Worm (Caenorhabditis elegans) whole organism, L4 larva: ENCODE results near the gene dkc-1.

Source experiments
- F37D6.2 ChIP-seq: sonication (generic microtip); optimal IDR thresholded peaks from 2 replicates; lab custom pipeline; 2016; ENCODE audit warnings: mild to moderate bottlenecking, missing genetic modification characterization, missing compliant biosample characterization
- F49E8.2 ChIP-seq: sonication (generic microtip); optimal IDR thresholded peaks from 2 replicates; lab custom pipeline; 2016; ENCODE audit warnings: missing compliant biosample characterization, mild to moderate bottlenecking, missing genetic modification characterization, borderline replicate concordance
- T26A8.4 ChIP-seq: fragments of 200-800 bp; sonication (Bioruptor generic); IDR thresholded peaks from 2 replicates; pipeline ENCODE4 v1.3.6; 2022; ENCODE audit warnings: missing genetic modification characterization, missing compliant biosample characterization
- Y105C5A.15 ChIP-seq: fragments of 200-800 bp; sonication (Bioruptor generic); IDR thresholded peaks from 2 replicates; pipeline ENCODE4 v1.3.6; 2022; ENCODE audit warnings: missing genetic modification characterization, missing compliant biosample characterization
- Y48G9A.11 ChIP-seq: fragments of 200-800 bp; sonication (Bioruptor generic); IDR thresholded peaks from 2 replicates; pipeline ENCODE4 v1.3.6; 2022; ENCODE audit warnings: missing genetic modification reagents, missing genetic modification characterization, missing compliant biosample characterization
- aly-2 ChIP-seq: sonication (generic microtip); optimal IDR thresholded peaks from 2 replicates; lab custom pipeline; 2018; ENCODE audit warnings: missing biosample characterization, missing genetic modification characterization
- arid-1 ChIP-seq: fragments of 200-800 bp; sonication (Bioruptor generic); conservative IDR thresholded peaks from 2 replicates; pipeline ENCODE4 v1.3.6; 2022; ENCODE audit warnings: missing genetic modification reagents, missing genetic modification characterization, missing compliant biosample characterization
- attf-4 ChIP-seq: sonication (generic microtip); optimal IDR thresholded peaks from 3 replicates; lab custom pipeline; 2017; ENCODE audit warnings: missing biosample characterization, missing genetic modification characterization
- ceh-20 ChIP-seq: fragments of 200-800 bp; sonication (Bioruptor generic); IDR thresholded peaks from 2 replicates; pipeline ENCODE4 v1.3.6; 2022; ENCODE audit warnings: missing genetic modification reagents, missing genetic modification characterization, missing compliant biosample characterization
- ceh-28 ChIP-seq: fragments of 150-350 bp; optimal IDR thresholded peaks from 2 replicates; lab custom pipeline; 2014; ENCODE audit warnings: missing biosample characterization, missing genetic modification reagents, missing genetic modification characterization
- cey-2 ChIP-seq: sonication (generic microtip); optimal IDR thresholded peaks from 3 replicates; lab custom pipeline; 2017; ENCODE audit warnings: missing genetic modification characterization, mild to moderate bottlenecking, missing compliant biosample characterization, antibody characterized with exemption, borderline replicate concordance; ENCODE audit not compliant: insufficient read depth
- ctbp-1 ChIP-seq: fragments of 200-800 bp; sonication (Bioruptor generic); IDR thresholded peaks from 2 replicates; pipeline ENCODE4 v1.3.6; 2022; ENCODE audit warnings: missing genetic modification reagents, missing genetic modification characterization, missing compliant biosample characterization
- daf-12 ChIP-seq: fragments of 150-350 bp; optimal IDR thresholded peaks from 2 replicates; lab custom pipeline; 2014; ENCODE audit warnings: missing biosample characterization, missing genetic modification reagents, missing genetic modification characterization
- daf-16 ChIP-seq, 3 experiments: sonication (generic microtip); optimal IDR thresholded peaks; 2 replicates each; lab custom pipeline; 2016 to 2017; ENCODE audit warnings: missing genetic modification characterization in 3 of 3, missing genetic modification reagents in 3 of 3, mild to moderate bottlenecking in 2 of 3, missing compliant biosample characterization in 2 of 3, missing biosample characterization in 1 of 3, moderate library complexity in 1 of 3
- daf-19 ChIP-seq: fragments of 200-800 bp; sonication (Bioruptor generic); conservative IDR thresholded peaks from 2 replicates; pipeline ENCODE4 v1.3.6; 2022; ENCODE audit warnings: missing genetic modification characterization, missing compliant biosample characterization
- dmd-9 ChIP-seq: fragments of 200-800 bp; sonication (Bioruptor generic); IDR thresholded peaks from 2 replicates; pipeline ENCODE4 v1.3.6; 2022; ENCODE audit warnings: missing genetic modification reagents, missing genetic modification characterization, missing compliant biosample characterization
- dve-1 ChIP-seq: sonication (generic microtip); optimal IDR thresholded peaks from 2 replicates; lab custom pipeline; 2017; ENCODE audit warnings: antibody characterized with exemption, mild to moderate bottlenecking, missing genetic modification characterization, missing compliant biosample characterization; ENCODE audit not compliant: insufficient read depth
- egl-27 ChIP-seq: sonication (generic microtip); optimal IDR thresholded peaks from 3 replicates; lab custom pipeline; 2017; ENCODE audit warnings: missing biosample characterization, missing genetic modification reagents, missing genetic modification characterization
- egl-43 ChIP-seq: fragments of 200-800 bp; sonication (Bioruptor generic); IDR thresholded peaks from 2 replicates; pipeline ENCODE4 v1.3.6; 2022; ENCODE audit warnings: missing genetic modification reagents, missing genetic modification characterization, missing compliant biosample characterization
- fkh-10 ChIP-seq: fragments of 150-350 bp; optimal IDR thresholded peaks from 2 replicates; lab custom pipeline; 2014; ENCODE audit warnings: missing biosample characterization, missing genetic modification reagents, missing genetic modification characterization
- hif-1 ChIP-seq, 2 experiments: sonication (generic microtip); optimal IDR thresholded peaks; 2 replicates each; lab custom pipeline; 2016 to 2017; ENCODE audit warnings: missing compliant biosample characterization in 2 of 2, missing genetic modification characterization in 2 of 2, missing genetic modification reagents in 2 of 2, missing genotype in 2 of 2, mild to moderate bottlenecking in 1 of 2
- jun-1 ChIP-seq: fragments of 150-350 bp; optimal IDR thresholded peaks from 2 replicates; lab custom pipeline; 2014; ENCODE audit warnings: missing biosample characterization, missing genetic modification reagents, missing genetic modification characterization
- lin-1 ChIP-seq: fragments of 200-800 bp; sonication (Bioruptor generic); IDR thresholded peaks from 2 replicates; pipeline ENCODE4 v1.3.6; 2022; ENCODE audit warnings: missing genetic modification reagents, missing genetic modification characterization, missing compliant biosample characterization
- lin-13 ChIP-seq: fragments of 150-350 bp; optimal IDR thresholded peaks from 2 replicates; lab custom pipeline; 2014; ENCODE audit warnings: missing biosample characterization, missing genetic modification reagents, missing genetic modification characterization
- lin-15B ChIP-seq: fragments of 150-350 bp; sonication (generic microtip); optimal IDR thresholded peaks from 3 replicates; lab custom pipeline; 2014; ENCODE audit warnings: missing biosample characterization, missing genetic modification characterization
- lin-39 ChIP-seq: fragments of 150-350 bp; optimal IDR thresholded peaks from 2 replicates; lab custom pipeline; 2014; ENCODE audit warnings: missing biosample characterization, missing genetic modification reagents, missing genetic modification characterization
- mdl-1 ChIP-seq, 2 experiments: fragments of 150-350 bp in 1 of 2; sonication (generic microtip) in 1 of 2; optimal IDR thresholded peaks; 2 replicates each; lab custom pipeline; 2014 to 2017; ENCODE audit warnings: missing biosample characterization in 2 of 2, missing genetic modification characterization in 2 of 2
- mxl-2 ChIP-seq: fragments of 200-800 bp; sonication (Bioruptor generic); conservative IDR thresholded peaks from 2 replicates; pipeline ENCODE4 v1.3.6; 2022; ENCODE audit warnings: missing genetic modification reagents, missing genetic modification characterization, missing compliant biosample characterization
- nhr-102 ChIP-seq: sonication (generic microtip); optimal IDR thresholded peaks from 2 replicates; lab custom pipeline; 2016; ENCODE audit warnings: mild to moderate bottlenecking, missing genetic modification characterization, moderate library complexity, missing compliant biosample characterization
- nhr-11 ChIP-seq: fragments of 150-350 bp; optimal IDR thresholded peaks from 2 replicates; lab custom pipeline; 2014; ENCODE audit warnings: missing biosample characterization, missing genetic modification characterization
- nhr-25 ChIP-seq: sonication (generic microtip); optimal IDR thresholded peaks from 2 replicates; lab custom pipeline; 2017; ENCODE audit warnings: missing genetic modification characterization, mild to moderate bottlenecking, missing compliant biosample characterization, antibody characterized with exemption, moderate library complexity, borderline replicate concordance; ENCODE audit not compliant: insufficient read depth
- nhr-28 ChIP-seq: fragments of 150-350 bp; optimal IDR thresholded peaks from 2 replicates; lab custom pipeline; 2014; ENCODE audit warnings: missing biosample characterization, missing genetic modification characterization
- nhr-48 ChIP-seq: sonication (generic microtip); optimal IDR thresholded peaks from 2 replicates; lab custom pipeline; 2016; ENCODE audit warnings: mild to moderate bottlenecking, missing genetic modification characterization, missing compliant biosample characterization
- nhr-6 ChIP-seq: fragments of 150-350 bp; optimal IDR thresholded peaks from 2 replicates; lab custom pipeline; 2014; ENCODE audit warnings: missing biosample characterization, missing genetic modification characterization
- nhr-76 ChIP-seq: fragments of 150-350 bp; optimal IDR thresholded peaks from 2 replicates; lab custom pipeline; 2014; ENCODE audit warnings: missing biosample characterization, missing genetic modification characterization
- nhr-77 ChIP-seq: fragments of 150-350 bp; optimal IDR thresholded peaks from 2 replicates; lab custom pipeline; 2014; ENCODE audit warnings: missing biosample characterization, missing genetic modification characterization
- php-3 ChIP-seq: fragments of 200-800 bp; sonication (Bioruptor generic); IDR thresholded peaks from 2 replicates; pipeline ENCODE4 v1.3.6; 2022; ENCODE audit warnings: missing genetic modification reagents, missing genetic modification characterization, missing compliant biosample characterization
- pqm-1 ChIP-seq: sonication (generic microtip); optimal IDR thresholded peaks from 2 replicates; lab custom pipeline; 2017; ENCODE audit warnings: missing biosample characterization, missing genetic modification characterization
- rbr-2 ChIP-seq: sonication (generic microtip); optimal IDR thresholded peaks from 2 replicates; lab custom pipeline; 2016; ENCODE audit warnings: missing genotype, missing genetic modification characterization, missing compliant biosample characterization
- spr-1 ChIP-seq: sonication (generic microtip); optimal IDR thresholded peaks from 2 replicates; lab custom pipeline; 2016; ENCODE audit warnings: mild to moderate bottlenecking, missing genetic modification characterization, missing compliant biosample characterization
- spr-3 ChIP-seq: fragments of 200-800 bp; sonication (Bioruptor generic); optimal IDR thresholded peaks from 2 replicates; lab custom pipeline; 2018; ENCODE audit warnings: mild to moderate bottlenecking, missing genetic modification characterization, missing compliant biosample characterization
- tra-1 ChIP-seq: fragments of 200-800 bp; sonication (Bioruptor generic); IDR thresholded peaks from 2 replicates; pipeline ENCODE4 v1.3.6; 2022; ENCODE audit warnings: missing genetic modification reagents, missing genetic modification characterization, missing compliant biosample characterization
- unc-130 ChIP-seq: sonication (generic microtip); optimal IDR thresholded peaks from 2 replicates; lab custom pipeline; 2016; ENCODE audit warnings: missing genetic modification reagents, missing genetic modification characterization, missing compliant biosample characterization
- unc-62 ChIP-seq, 3 experiments: fragments of 150-350 bp in 1 of 3; sonication (generic microtip); optimal IDR thresholded peaks in 2 of 3; peaks in 1 of 3; 1 replicate in 1 of 3; 2 replicates in 2 of 3; lab custom pipeline; 2014 to 2017; ENCODE audit warnings: missing biosample characterization in 3 of 3, missing genetic modification characterization in 3 of 3, missing genetic modification reagents in 3 of 3, missing genotype in 1 of 3
- zag-1 ChIP-seq: fragments of 150-350 bp; optimal IDR thresholded peaks from 2 replicates; lab custom pipeline; 2014; ENCODE audit warnings: missing biosample characterization, missing genetic modification characterization
- zfp-3 ChIP-seq: fragments of 200-800 bp; sonication (Bioruptor generic); conservative IDR thresholded peaks from 2 replicates; pipeline ENCODE4 v1.3.6; 2022; ENCODE audit warnings: missing genetic modification reagents, missing genetic modification characterization, missing compliant biosample characterization
- zip-11 ChIP-seq: fragments of 200-800 bp; sonication (Bioruptor generic); IDR thresholded peaks from 2 replicates; pipeline ENCODE4 v1.3.6; 2022; ENCODE audit warnings: missing genetic modification characterization, missing compliant biosample characterization
- zip-2 ChIP-seq: fragments of 150-350 bp; optimal IDR thresholded peaks from 2 replicates; lab custom pipeline; 2014; ENCODE audit warnings: missing biosample characterization, missing genetic modification characterization
- ztf-11 ChIP-seq: fragments of 150-350 bp; optimal IDR thresholded peaks from 2 replicates; lab custom pipeline; 2014; ENCODE audit warnings: missing biosample characterization, missing genetic modification characterization
- ztf-7 ChIP-seq: fragments of 150-350 bp; optimal IDR thresholded peaks from 2 replicates; lab custom pipeline; 2014; ENCODE audit warnings: missing biosample characterization, missing genetic modification characterization

The dkc-1 gene

DNA sequence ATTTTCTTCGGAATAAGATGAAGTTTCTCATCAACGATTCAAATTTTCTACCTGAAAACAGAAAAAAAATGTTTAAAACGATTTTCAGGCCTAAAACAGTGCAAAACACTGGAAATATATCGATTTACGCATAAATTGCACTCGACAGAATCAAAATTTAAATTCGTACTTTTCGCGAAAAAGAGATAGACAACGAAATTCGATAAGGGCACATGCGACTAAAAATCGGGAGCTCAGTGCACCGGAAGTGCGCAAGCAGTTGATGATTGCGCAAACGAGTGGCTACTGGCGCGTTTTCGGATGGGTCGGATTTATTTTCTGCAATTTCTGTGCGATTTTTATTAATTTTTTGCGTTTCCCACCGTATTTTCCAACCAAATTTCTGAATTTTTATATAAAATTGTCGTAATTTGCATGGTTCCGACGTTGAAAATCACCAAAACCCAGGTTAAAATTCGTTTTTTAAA, 41.2 kb upstream of the dkc-1 start, which contains the start of the genes Y39A1A.21 and Y39A1A.22 (continued):
- TF ChIP-seq hif-1 (tag; optimal IDR thresholded peaks at IDR 0.05; lab: Kevin White, UChicago) (peak in 1 of 2 experiments; percentile 60), Y48G9A.11 (0 out of 2 replicates have a peak, but pooled peaks have one; percentile 31), spr-3 (GFP tag; lab: Kevin White, UChicago) (peak; percentile 74), zfp-3 (GFP tag; lab: Robert Waterston, UW) (no peak), jun-1 (tag; lab: Kevin White, UChicago) (peak; percentile 38), ztf-7 (tag; lab: Kevin White, UChicago) (peak; percentile 53), nhr-11 (tag; lab: Kevin White, UChicago) (peak; percentile 70), nhr-25 (tag; lab: Kevin White, UChicago) (no peak), nhr-6 (tag; lab: Kevin White, UChicago) (peak; percentile 68), mdl-1 (tag; optimal IDR thresholded peaks at IDR 0.05; lab: Kevin White, UChicago) (peak in 1 of 2 experiments; percentile 38), daf-16 (GFP tag; optimal IDR thresholded peaks at IDR 0.05; lab: Kevin White, UChicago) (peak; percentile 7 to 50), daf-16 (tag; optimal IDR thresholded peaks at IDR 0.05; lab: Kevin White, UChicago) (peak; percentile 60), lin-15B (tag; lab: Kevin White, UChicago) (no peak), F37D6.2 (tag; lab: Kevin White, UChicago) (peak; percentile 58), dmd-9 (GFP tag; lab: Robert Waterston, UW) (no peak), lin-13 (GFP tag; lab: Kevin White, UChicago) (peak; percentile 7), dve-1 (tag; lab: Kevin White, UChicago) (peak; percentile 86), unc-62 (GFP tag; optimal IDR thresholded peaks at IDR 0.05 in 1 of 2; lab: Kevin White, UChicago) (no peak), unc-62 (tag; optimal IDR thresholded peaks at IDR 0.05; lab: Kevin White, UChicago) (no peak), nhr-102 (tag; lab: Kevin White, UChicago) (peak; percentile 68), cey-2 (tag; lab: Kevin White, UChicago) (no peak), unc-130 (peak; percentile 8), attf-4 (no peak), tra-1 (GFP tag; lab: Robert Waterston, UW) (peak; percentile 61; the same call in 1 of the 2 replicates), rbr-2 (tag; lab: Kevin White, UChicago) (peak; percentile 67), zip-11 (GFP tag; lab: Robert Waterston, UW) (no peak), ztf-11 (tag; lab: Kevin White, UChicago) (no peak), egl-43 (GFP tag; lab: Robert Waterston, UW) (peak; percentile 71), nhr-77 (tag; lab: Kevin White, UChicago) (peak; percentile 63), nhr-48 (tag; lab: Kevin White, UChicago) (peak; percentile 62), lin-1 (GFP tag; lab: Robert Waterston, UW) (no peak), spr-1 (peak; percentile 62), lin-39 (no peak), php-3 (GFP tag; lab: Robert Waterston, UW) (no peak), daf-19 (GFP tag; lab: Robert Waterston, UW) (0 out of 2 replicates have a peak, but pooled peaks have one; percentile 28), nhr-28 (tag; lab: Kevin White, UChicago) (peak; percentile 56), fkh-10 (peak; percentile 33), pqm-1 (tag; lab: Kevin White, UChicago) (peak; percentile 18), mxl-2 (no peak), ctbp-1 (GFP tag; lab: Robert Waterston, UW) (0 out of 2 replicates have a peak, but pooled peaks have one; percentile 30), zip-2 (tag; lab: Kevin White, UChicago) (peak; percentile 31), nhr-76 (no peak), arid-1 (GFP tag; lab: Robert Waterston, UW) (peak; percentile 68), ceh-28 (tag; lab: Kevin White, UChicago) (no peak), F49E8.2 (tag; lab: Kevin White, UChicago) (peak; percentile 27), T26A8.4 (GFP tag; lab: Robert Waterston, UW) (peak; percentile 86), ceh-20 (GFP tag; lab: Robert Waterston, UW) (peak; percentile 63; the same call in 1 of the 2 replicates), daf-12 (tag; lab: Kevin White, UChicago) (no peak), aly-2 (tag; lab: Kevin White, UChicago) (no peak), egl-27 (tag; lab: Kevin White, UChicago) (no peak), zag-1 (no peak), Y105C5A.15 (GFP tag; lab: Robert Waterston, UW) (no peak)
